Fruit fly (Drosophila melanogaster) whole organism, prepupa: ENCODE data around the gene CG31778.

Experiments used
- CG10631 ChIP-seq: fragments of 200-800 bp; sonication (Bioruptor generic); optimal IDR thresholded peaks from 2 replicates; lab custom pipeline; 2016; ENCODE audit warnings: missing biosample characterization, missing genetic modification characterization
- CG10669 ChIP-seq: fragments of 200-800 bp; sonication (Bioruptor generic); optimal IDR thresholded peaks from 3 replicates; lab custom pipeline; 2018; ENCODE audit warnings: missing biosample characterization, mild to moderate bottlenecking, missing genetic modification characterization, moderate library complexity
- CG11762 ChIP-seq: fragments of 200-800 bp; sonication (Bioruptor generic); optimal IDR thresholded peaks from 3 replicates; lab custom pipeline; 2016; ENCODE audit warnings: missing biosample characterization, missing genetic modification characterization; ENCODE audit not compliant: insufficient read depth
- CG11902 ChIP-seq: fragments of 200-800 bp; sonication (Bioruptor generic); optimal IDR thresholded peaks from 3 replicates; lab custom pipeline; 2016; ENCODE audit warnings: missing biosample characterization, missing genetic modification characterization
- CG15336 ChIP-seq: fragments of 200-800 bp; sonication (Bioruptor generic); IDR thresholded peaks from 2 replicates; pipeline ENCODE4 v1.3.6; 2022; ENCODE audit warnings: missing biosample characterization, missing genetic modification characterization
- CG1621 ChIP-seq: fragments of 200-800 bp; sonication (Bioruptor generic); optimal IDR thresholded peaks from 3 replicates; lab custom pipeline; 2018; ENCODE audit warnings: missing biosample characterization, mild to moderate bottlenecking, missing genetic modification characterization
- CG16779 ChIP-seq: fragments of 200-800 bp; sonication (Bioruptor generic); optimal IDR thresholded peaks from 3 replicates; lab custom pipeline; 2017; ENCODE audit warnings: missing biosample characterization, mild to moderate bottlenecking, missing genetic modification characterization
- CG3032 ChIP-seq: fragments of 200-800 bp; optimal IDR thresholded peaks from 2 replicates; lab custom pipeline; 2019; ENCODE audit warnings: missing biosample characterization, mild to moderate bottlenecking, missing genetic modification characterization, moderate library complexity
- CG31627 ChIP-seq: fragments of 200-800 bp; sonication (Bioruptor generic); optimal IDR thresholded peaks from 3 replicates; lab custom pipeline; 2016; ENCODE audit warnings: missing biosample characterization, missing genetic modification characterization
- CG32006 ChIP-seq: fragments of 200-800 bp; sonication (Bioruptor generic); optimal IDR thresholded peaks from 3 replicates; lab custom pipeline; 2017; ENCODE audit warnings: missing biosample characterization, mild to moderate bottlenecking, missing genetic modification characterization
- CG34406 ChIP-seq: fragments of 200-800 bp; sonication (Bioruptor generic); optimal IDR thresholded peaks from 3 replicates; lab custom pipeline; 2016; ENCODE audit warnings: missing biosample characterization, missing genetic modification characterization
- CG3919 ChIP-seq: fragments of 200-800 bp; sonication (Bioruptor generic); optimal IDR thresholded peaks from 3 replicates; lab custom pipeline; 2016; ENCODE audit warnings: missing biosample characterization, missing genetic modification characterization
- CG4318 ChIP-seq: fragments of 200-800 bp; sonication (Bioruptor generic); optimal IDR thresholded peaks from 3 replicates; lab custom pipeline; 2017; ENCODE audit warnings: missing biosample characterization, mild to moderate bottlenecking, missing genetic modification characterization
- CG6163 ChIP-seq: fragments of 200-800 bp; sonication (Bioruptor generic); IDR thresholded peaks from 3 replicates; pipeline ENCODE4 v1.3.6; 2022; ENCODE audit warnings: missing biosample characterization, missing genetic modification characterization
- CG6276 ChIP-seq: fragments of 200-800 bp; sonication (Bioruptor generic); optimal IDR thresholded peaks from 2 replicates; lab custom pipeline; 2017; ENCODE audit warnings: missing biosample characterization, mild to moderate bottlenecking, missing genetic modification characterization
- CG6792 ChIP-seq: fragments of 200-800 bp; sonication (Bioruptor generic); optimal IDR thresholded peaks from 3 replicates; lab custom pipeline; 2016; ENCODE audit warnings: missing biosample characterization, missing genetic modification characterization
- CG6854 ChIP-seq: fragments of 200-800 bp; sonication (Bioruptor generic); optimal IDR thresholded peaks from 2 replicates; lab custom pipeline; 2017; ENCODE audit warnings: missing biosample characterization, mild to moderate bottlenecking, missing genetic modification characterization
- CG7368 ChIP-seq: fragments of 200-800 bp; sonication (Bioruptor generic); optimal IDR thresholded peaks from 3 replicates; lab custom pipeline; 2016; ENCODE audit warnings: missing biosample characterization, missing genetic modification characterization
- CG8119 ChIP-seq: fragments of 200-800 bp; sonication (Bioruptor generic); IDR thresholded peaks from 3 replicates; pipeline ENCODE4 v1.3.6; 2022; ENCODE audit warnings: missing biosample characterization, missing genetic modification characterization
- CG8632 ChIP-seq: fragments of 200-800 bp; sonication (Bioruptor generic); optimal IDR thresholded peaks from 3 replicates; lab custom pipeline; 2016; ENCODE audit warnings: missing biosample characterization, missing genetic modification characterization
- CG9139 ChIP-seq: fragments of 200-800 bp; sonication (Bioruptor generic); optimal IDR thresholded peaks from 3 replicates; lab custom pipeline; 2017; ENCODE audit warnings: missing biosample characterization, mild to moderate bottlenecking, missing genetic modification characterization
- Eip75B ChIP-seq: fragments of 200-800 bp; sonication (Bioruptor generic); optimal IDR thresholded peaks from 3 replicates; lab custom pipeline; 2016; ENCODE audit warnings: missing biosample characterization, missing genetic modification characterization
- Eip78C ChIP-seq: fragments of 200-800 bp; sonication (Bioruptor generic); peaks from one replicate; lab custom pipeline; 2016; ENCODE audit warnings: missing biosample characterization, missing genetic modification characterization
- Eip93F ChIP-seq: fragments of 200-800 bp; sonication (Bioruptor generic); optimal IDR thresholded peaks from 2 replicates; lab custom pipeline; 2016; ENCODE audit warnings: missing biosample characterization, mild to moderate bottlenecking, missing genetic modification characterization
- Ets21C ChIP-seq: fragments of 200-800 bp; sonication (Bioruptor generic); optimal IDR thresholded peaks from 3 replicates; lab custom pipeline; 2016; ENCODE audit warnings: missing biosample characterization, missing genetic modification characterization
- Ets96B ChIP-seq: fragments of 200-800 bp; optimal IDR thresholded peaks from 2 replicates; lab custom pipeline; 2019; ENCODE audit warnings: missing biosample characterization, mild to moderate bottlenecking, missing genetic modification characterization, moderate library complexity
- Gug ChIP-seq: fragments of 200-800 bp; sonication (Bioruptor generic); IDR thresholded peaks from 2 replicates; pipeline ENCODE4 v1.3.6; 2022; ENCODE audit warnings: missing biosample characterization, missing genetic modification characterization
- Hr38 ChIP-seq: sonication (Bioruptor generic); optimal IDR thresholded peaks from 2 replicates; lab custom pipeline; 2016; ENCODE audit warnings: missing biosample characterization, missing genetic modification characterization
- Hr39 ChIP-seq: fragments of 200-800 bp; sonication (Bioruptor generic); optimal IDR thresholded peaks from 2 replicates; lab custom pipeline; 2016; ENCODE audit warnings: missing biosample characterization, missing genetic modification characterization
- Hr4 ChIP-seq: fragments of 200-800 bp; sonication (Bioruptor generic); optimal IDR thresholded peaks from 3 replicates; lab custom pipeline; 2016; ENCODE audit warnings: missing biosample characterization, missing genetic modification characterization
- Lpt ChIP-seq: fragments of 200-800 bp; sonication (Bioruptor generic); optimal IDR thresholded peaks from 3 replicates; lab custom pipeline; 2016; ENCODE audit warnings: missing biosample characterization, missing genetic modification characterization
- Met ChIP-seq: fragments of 200-800 bp; sonication (Bioruptor generic); optimal IDR thresholded peaks from 3 replicates; lab custom pipeline; 2016; ENCODE audit warnings: missing biosample characterization, missing genetic modification characterization
- OdsH ChIP-seq: fragments of 200-800 bp; sonication (Bioruptor generic); optimal IDR thresholded peaks from 3 replicates; lab custom pipeline; 2016; ENCODE audit warnings: missing biosample characterization, missing genetic modification characterization
- Sox14 ChIP-seq: fragments of 200-800 bp; sonication (Bioruptor generic); optimal IDR thresholded peaks from 3 replicates; lab custom pipeline; 2016; ENCODE audit warnings: missing biosample characterization, missing genetic modification characterization
- achi ChIP-seq: fragments of 200-800 bp; sonication (Bioruptor generic); optimal IDR thresholded peaks from 3 replicates; lab custom pipeline; 2016; ENCODE audit warnings: missing biosample characterization, missing genetic modification characterization
- acj6 ChIP-seq: fragments of 200-800 bp; sonication (Bioruptor generic); optimal IDR thresholded peaks from 3 replicates; lab custom pipeline; 2016; ENCODE audit warnings: missing biosample characterization, missing genetic modification characterization
- cyc ChIP-seq: fragments of 200-800 bp; sonication (Bioruptor generic); optimal IDR thresholded peaks from 3 replicates; lab custom pipeline; 2016; ENCODE audit warnings: missing biosample characterization, missing genetic modification characterization
- eg ChIP-seq: fragments of 200-800 bp; sonication (Bioruptor generic); IDR thresholded peaks from 3 replicates; pipeline ENCODE4 v1.3.6; 2022; ENCODE audit warnings: missing biosample characterization, missing genetic modification characterization
- esn ChIP-seq: fragments of 200-800 bp; sonication (Bioruptor generic); optimal IDR thresholded peaks from 2 replicates; lab custom pipeline; 2016; ENCODE audit warnings: missing biosample characterization, mild to moderate bottlenecking, missing genetic modification characterization, moderate library complexity
- fkh ChIP-seq: fragments of 200-800 bp; sonication (Bioruptor generic); optimal IDR thresholded peaks from 3 replicates; lab custom pipeline; 2017; ENCODE audit warnings: missing biosample characterization, mild to moderate bottlenecking, missing genetic modification characterization, moderate library complexity
- lz ChIP-seq: fragments of 200-800 bp; sonication (Bioruptor generic); optimal IDR thresholded peaks from 3 replicates; lab custom pipeline; 2016; ENCODE audit warnings: missing biosample characterization, missing genetic modification characterization
- salr ChIP-seq, 2 experiments: fragments of 200-800 bp; sonication (Bioruptor generic); optimal IDR thresholded peaks; 3 replicates each; lab custom pipeline; 2016 to 2018; ENCODE audit warnings: missing biosample characterization in 2 of 2, missing genetic modification characterization in 2 of 2, mild to moderate bottlenecking in 1 of 2
- spab ChIP-seq: fragments of 200-800 bp; sonication (Bioruptor generic); optimal IDR thresholded peaks from 2 replicates; lab custom pipeline; 2017; ENCODE audit warnings: missing biosample characterization, mild to moderate bottlenecking, missing genetic modification characterization, missing genetic modification reagents
- ss ChIP-seq, 2 experiments: fragments of 200-800 bp; sonication (Bioruptor generic); optimal IDR thresholded peaks; 2 replicates in 1 of 2; 3 replicates in 1 of 2; lab custom pipeline; 2017 to 2018; ENCODE audit warnings: mild to moderate bottlenecking in 2 of 2, missing biosample characterization in 2 of 2, missing genetic modification characterization in 2 of 2, moderate library complexity in 1 of 2
- svp ChIP-seq: fragments of 200-800 bp; sonication (Bioruptor generic); peaks from one replicate; lab custom pipeline; 2016; ENCODE audit warnings: missing biosample characterization, missing genetic modification characterization
- topi ChIP-seq: fragments of 200-800 bp; sonication (Bioruptor generic); optimal IDR thresholded peaks from 3 replicates; lab custom pipeline; 2016; ENCODE audit warnings: missing biosample characterization, missing genetic modification characterization

Gene CG31778

DNA sequence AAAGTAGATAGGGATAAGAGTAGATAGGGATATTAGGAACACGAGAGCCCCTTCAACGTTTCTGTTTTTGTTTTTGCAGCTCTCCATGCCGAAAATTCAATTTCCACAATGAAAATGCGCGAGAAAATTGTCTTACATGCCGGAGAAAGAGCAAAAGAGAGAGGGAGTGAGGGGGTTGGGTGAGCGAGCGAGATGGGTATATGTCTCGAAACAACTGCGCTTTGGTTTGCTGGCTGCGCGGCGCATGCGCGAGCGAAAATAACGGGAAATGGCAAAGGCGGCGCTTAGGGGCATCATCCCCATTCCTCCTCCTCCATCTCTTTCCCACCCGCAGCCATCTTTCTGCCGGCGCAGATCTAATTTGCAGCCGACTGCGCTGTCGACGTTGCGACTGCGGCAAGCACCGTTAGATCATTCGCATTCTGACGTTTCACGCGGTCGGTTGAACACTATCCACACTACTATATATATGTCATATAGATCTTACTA lies 42.9 kb downstream of the CG31778 start, which contains the start of gene Drgx:
TSS of gene Drgx (plus strand) at position 439 of the 489 bp plus-strand sequence.
- TF ChIP-seq CG6792 (GFP tag; lab: Kevin White, UChicago) (no peak), CG6163 (0 out of 3 replicates have a peak, but pooled peaks have one; percentile 11)

dm6 chr2L:3657349-3658142 lies 47.7 kb downstream of the CG31778 start:
- TF ChIP-seq OdsH (GFP tag; lab: Kevin White, UChicago) (peak; percentile 18), CG3032 (tag; lab: Kevin White, UChicago) (peak; percentile 28), CG6792 (GFP tag; lab: Kevin White, UChicago) (no peak), CG6163 (0 out of 3 replicates have a peak, but pooled peaks have one; percentile 17), CG4318 (GFP tag; lab: Kevin White, UChicago) (peak; percentile 0), spab (peak; percentile 3), CG11902 (no peak), Gug (GFP tag; lab: Robert Waterston, UW) (0 out of 2 replicates have a peak, but pooled peaks have one; percentile 8), ss (GFP tag; optimal IDR thresholded peaks at IDR 0.05; lab: Kevin White, UChicago) (no peak), Hr39 (GFP tag; lab: Kevin White, UChicago) (peak; percentile 53), CG3919 (GFP tag; lab: Kevin White, UChicago) (peak; percentile 19), cyc (GFP tag; lab: Kevin White, UChicago) (peak; percentile 50), Ets21C (GFP tag; lab: Kevin White, UChicago) (peak; percentile 1), CG34406 (no peak), CG6854 (no peak), CG10631 (GFP tag; lab: Kevin White, UChicago) (peak; percentile 32), acj6 (GFP tag; lab: Kevin White, UChicago) (peak; percentile 16), achi (GFP tag; lab: Kevin White, UChicago) (peak; percentile 13), CG9139 (GFP tag; lab: Kevin White, UChicago) (no peak), CG15336 (GFP tag; lab: Robert Waterston, UW) (peak; percentile 60), Ets96B (tag; lab: Kevin White, UChicago) (peak; percentile 22), CG16779 (tag; lab: Kevin White, UChicago) (no peak), CG31627 (peak; percentile 59), Eip78C (GFP tag; lab: Kevin White, UChicago) (peak; percentile 60), CG32006 (GFP tag; lab: Kevin White, UChicago) (peak; percentile 62), Lpt (GFP tag; lab: Kevin White, UChicago) (peak; percentile 8), Hr4 (GFP tag; lab: Kevin White, UChicago) (peak; percentile 33), topi (GFP tag; lab: Kevin White, UChicago) (peak; percentile 18), esn (GFP tag; lab: Kevin White, UChicago) (peak; percentile 19), Hr38 (GFP tag; lab: Kevin White, UChicago) (no peak), fkh (peak; percentile 52), CG8119 (GFP tag; lab: Robert Waterston, UW) (peak; percentile 75), lz (GFP tag; lab: Kevin White, UChicago) (peak; percentile 34), eg (GFP tag; lab: Robert Waterston, UW) (peak; percentile 68), CG8632 (GFP tag; lab: Kevin White, UChicago) (no peak)

dm6 chr2L:3656667-3657066 lies 48.6 kb downstream of the CG31778 start, which contains the start of gene for:
for (minus strand) TSS chr2L:3656953.
- TF ChIP-seq svp (GFP tag; lab: Kevin White, UChicago): no peak
- TF ChIP-seq Eip93F (GFP tag; lab: Kevin White, UChicago): no peak
- TF ChIP-seq Ets21C (GFP tag; lab: Kevin White, UChicago): no peak
- TF ChIP-seq Eip78C (GFP tag; lab: Kevin White, UChicago): peak; percentile 14
- TF ChIP-seq CG11762: no peak
- 0 out of 3 replicates have a peak, but pooled peaks have one; percentile 2 for TF ChIP-seq CG8119 (GFP tag; lab: Robert Waterston, UW)
- no peak for TF ChIP-seq CG15336 (GFP tag; lab: Robert Waterston, UW)
- TF ChIP-seq Eip75B (GFP tag; lab: Kevin White, UChicago): no peak
- TF ChIP-seq CG1621 (tag; lab: Kevin White, UChicago): no peak
- TF ChIP-seq Hr39 (GFP tag; lab: Kevin White, UChicago): no peak
- no peak for TF ChIP-seq CG32006 (GFP tag; lab: Kevin White, UChicago)
- no peak for TF ChIP-seq CG7368
- TF ChIP-seq Sox14 (GFP tag; lab: Kevin White, UChicago): no peak
- no peak for TF ChIP-seq CG11902
- no peak for TF ChIP-seq CG8632 (GFP tag; lab: Kevin White, UChicago)
- TF ChIP-seq salr (GFP tag; optimal IDR thresholded peaks at IDR 0.05; lab: Kevin White, UChicago): no peak
- no peak for TF ChIP-seq Met
- peak; percentile 21 for TF ChIP-seq fkh
- no peak for TF ChIP-seq CG10669 (GFP tag; lab: Kevin White, UChicago)
- peak; percentile 26 for TF ChIP-seq CG6276 (GFP tag; lab: Kevin White, UChicago)
- TF ChIP-seq cyc (GFP tag; lab: Kevin White, UChicago): no peak
- TF ChIP-seq esn (GFP tag; lab: Kevin White, UChicago): no peak
